Worm (Caenorhabditis elegans) whole organism, L3 larva: ENCODE measurements around the gene Y45F3A.8.

Experiments used
- elt-2 ChIP-seq: sonication (generic microtip); optimal IDR thresholded peaks from 2 replicates; lab custom pipeline; 2016; ENCODE audit warnings: missing genetic modification reagents, mild to moderate bottlenecking, missing genetic modification characterization, missing compliant biosample characterization
- eor-1 ChIP-seq, 2 experiments: fragments of 150-350 bp; optimal IDR thresholded peaks; 2 replicates each; lab custom pipeline; 2014 to 2018; ENCODE audit warnings: missing biosample characterization in 2 of 2, missing genetic modification characterization in 2 of 2
- fkh-10 ChIP-seq: sonication (generic microtip); optimal IDR thresholded peaks from 2 replicates; lab custom pipeline; 2017; ENCODE audit warnings: missing biosample characterization, missing genetic modification reagents, missing genetic modification characterization
- mdl-1 ChIP-seq: fragments of 150-350 bp; optimal IDR thresholded peaks from 2 replicates; lab custom pipeline; 2014; ENCODE audit warnings: missing biosample characterization, missing genetic modification characterization
- nhr-77 ChIP-seq: fragments of 150-350 bp; optimal IDR thresholded peaks from 2 replicates; lab custom pipeline; 2014; ENCODE audit warnings: missing biosample characterization, missing genetic modification characterization
- sea-2 ChIP-seq: fragments of 150-350 bp; sonication (generic microtip); optimal IDR thresholded peaks from 4 replicates; lab custom pipeline; 2014; ENCODE audit warnings: missing biosample characterization, missing genetic modification reagents, missing genetic modification characterization
- skn-1 ChIP-seq: fragments of 150-350 bp; optimal IDR thresholded peaks from 2 replicates; lab custom pipeline; 2014; ENCODE audit warnings: missing biosample characterization, missing genetic modification characterization
- tbx-2 ChIP-seq: sonication (generic microtip); optimal IDR thresholded peaks from 2 replicates; lab custom pipeline; 2016; ENCODE audit warnings: mild to moderate bottlenecking, missing genetic modification characterization, missing compliant biosample characterization
- unc-62 ChIP-seq: fragments of 150-350 bp; sonication (generic microtip); optimal IDR thresholded peaks from 4 replicates; lab custom pipeline; 2014; ENCODE audit warnings: missing biosample characterization, missing genetic modification reagents, missing genetic modification characterization
- ztf-11 ChIP-seq: fragments of 150-350 bp; optimal IDR thresholded peaks from 2 replicates; lab custom pipeline; 2014; ENCODE audit warnings: missing biosample characterization, missing genetic modification characterization

DNA sequence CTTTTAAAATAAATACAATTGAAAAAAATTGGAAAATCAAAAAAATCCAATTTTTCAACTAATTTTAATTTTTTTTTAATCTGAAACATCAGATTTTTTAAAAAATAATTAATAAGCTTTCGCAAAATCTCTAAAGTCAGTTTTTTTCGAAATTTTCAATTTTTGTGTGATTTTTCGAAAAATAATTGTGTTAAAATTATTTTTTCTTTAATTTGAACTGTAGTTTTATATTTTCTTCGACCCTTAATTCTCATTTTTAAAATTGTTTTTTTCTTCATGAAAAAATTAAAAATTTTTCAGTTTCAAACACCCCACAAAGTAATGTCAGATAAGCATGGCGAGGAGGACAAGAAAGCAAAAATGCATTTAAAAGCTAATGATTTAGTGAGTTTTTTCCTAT, 12.4 kb upstream of the Y45F3A.8 start, which contains the start of gene rabx-5:
- no peak for TF ChIP-seq skn-1 (tag; lab: Kevin White, UChicago)
- TF ChIP-seq eor-1 (tag; optimal IDR thresholded peaks at IDR 0.05; lab: Kevin White, UChicago) = no peak
- TF ChIP-seq nhr-77 (tag; lab: Kevin White, UChicago) = no peak
- no peak for TF ChIP-seq sea-2 (GFP tag; lab: Kevin White, UChicago)
- TF ChIP-seq mdl-1 = no peak
- TF ChIP-seq ztf-11 (tag; lab: Kevin White, UChicago) = no peak
- no peak for TF ChIP-seq unc-62 (GFP tag; lab: Kevin White, UChicago)
- no peak for TF ChIP-seq elt-2 (tag; lab: Kevin White, UChicago)
- TF ChIP-seq fkh-10 (GFP tag; lab: Kevin White, UChicago) = no peak
- TF ChIP-seq tbx-2 (tag; lab: Kevin White, UChicago) = no peak
